Worm (Caenorhabditis elegans): ENCODE data around the gene agt-2.

ce11 chrII:5395594-5395993 is 22.0 kb upstream of the agt-2 start, which contains the start of gene pink-1:
- TF ChIP-seq rcor-1 (GFP tag; IDR thresholded peaks at IDR 0.05) (no peak), ama-1 (optimal IDR thresholded peaks at IDR 0.05) (no peak), ama-1 (GFP tag; optimal IDR thresholded peaks at IDR 0.05) (no peak), lin-26 (GFP tag; IDR thresholded peaks at IDR 0.05) (no peak), nfyb-1 (GFP tag; IDR thresholded peaks at IDR 0.05) (no peak), akir-1 (GFP tag; optimal IDR thresholded peaks at IDR 0.05) (no peak), efl-1 (GFP tag; optimal IDR thresholded peaks at IDR 0.05) (no peak), cebp-2 (GFP tag; IDR thresholded peaks at IDR 0.05) (no peak), snpc-4 (GFP tag; optimal IDR thresholded peaks at IDR 0.05) (no peak), snpc-4 (tag; optimal IDR thresholded peaks at IDR 0.05) (no peak), Y56A3A.18 (GFP tag; IDR thresholded peaks at IDR 0.05) (no peak)

Data from whole organism, young adult.